Fruit fly (Drosophila melanogaster): ENCODE results near the gene mura.

mura gene

DNA sequence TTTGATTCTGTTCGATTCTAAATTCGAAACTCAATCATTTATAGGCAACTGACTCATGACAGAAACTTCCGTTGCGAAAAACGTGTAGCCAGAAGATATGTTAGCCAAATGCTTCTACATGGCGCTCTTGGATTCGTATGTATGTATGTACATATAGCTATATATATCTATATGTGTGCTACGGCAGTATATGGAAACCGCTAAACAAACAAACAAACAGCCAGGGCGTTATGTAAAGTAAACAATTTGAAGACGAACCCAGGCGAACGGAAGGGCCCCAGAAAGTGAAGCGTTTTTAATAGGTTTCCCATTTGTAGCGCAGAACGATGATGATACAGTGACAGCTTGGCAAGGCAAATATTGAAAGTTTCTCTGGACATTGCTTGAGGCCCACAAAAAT lies 21.7 kb downstream of the mura start (continued):
- TF ChIP-seq CG4360 (GFP tag; IDR thresholded peaks at IDR 0.05) (no peak), CG16779 (GFP tag; IDR thresholded peaks at IDR 0.05) (no peak), unpg (GFP tag; optimal IDR thresholded peaks at IDR 0.05) (no peak), ken (GFP tag; IDR thresholded peaks at IDR 0.05) (no peak), CTCF (GFP tag; optimal IDR thresholded peaks at IDR 0.05) (no peak), H15 (GFP tag; IDR thresholded peaks at IDR 0.05) (no peak), ATbp (GFP tag; optimal IDR thresholded peaks at IDR 0.05) (peak; percentile 32), CG3281 (GFP tag; optimal IDR thresholded peaks at IDR 0.05) (peak; percentile 7), Fer1 (GFP tag; optimal IDR thresholded peaks at IDR 0.05) (no peak), slbo (GFP tag; IDR thresholded peaks at IDR 0.05) (no peak), CG14965 (GFP tag; optimal IDR thresholded peaks at IDR 0.05; ENCODE audit: borderline replicate concordance) (no peak), tin (GFP tag; optimal IDR thresholded peaks at IDR 0.05) (no peak), sqz (GFP tag; optimal IDR thresholded peaks at IDR 0.05) (no peak), hkb (optimal IDR thresholded peaks at IDR 0.05) (no peak), hkb (GFP tag; IDR thresholded peaks at IDR 0.05) (no peak), NC2β (GFP tag; optimal IDR thresholded peaks at IDR 0.05) (no peak), CG12219 (GFP tag; optimal IDR thresholded peaks at IDR 0.05) (peak; percentile 12), dimm (GFP tag; IDR thresholded peaks at IDR 0.05) (no peak), CG12744 (GFP tag; optimal IDR thresholded peaks at IDR 0.05) (no peak), HLH3B (GFP tag; IDR thresholded peaks at IDR 0.05) (no peak), CG17186 (GFP tag; optimal IDR thresholded peaks at IDR 0.05) (no peak), gcm2 (GFP tag; optimal IDR thresholded peaks at IDR 0.05) (no peak), CG11695 (GFP tag; IDR thresholded peaks at IDR 0.05) (no peak), CG6175 (GFP tag; IDR thresholded peaks at IDR 0.05) (no peak), Ets65A (GFP tag) (peak; percentile 80), Tbp (GFP tag; optimal IDR thresholded peaks at IDR 0.05) (no peak), Med (GFP tag) (peak; percentile 74), her (GFP tag; optimal IDR thresholded peaks at IDR 0.05) (no peak), Dp (GFP tag; optimal IDR thresholded peaks at IDR 0.05) (no peak), Scr (GFP tag; IDR thresholded peaks at IDR 0.05; ENCODE audit: partially characterized antibody) (no peak), odd (GFP tag; optimal IDR thresholded peaks at IDR 0.05) (no peak), kni (GFP tag; optimal IDR thresholded peaks at IDR 0.05) (peak; percentile 26), CG13287 (GFP tag; IDR thresholded peaks at IDR 0.05; ENCODE audit: partially characterized antibody) (no peak), Aef1 (GFP tag; IDR thresholded peaks at IDR 0.05) (no peak), Jarid2 (GFP tag; optimal IDR thresholded peaks at IDR 0.05) (no peak), cad (GFP tag; optimal IDR thresholded peaks at IDR 0.05) (no peak), dati (GFP tag; IDR thresholded peaks at IDR 0.05) (no peak), prd (optimal IDR thresholded peaks at IDR 0.05) (no peak), prd (GFP tag; IDR thresholded peaks at IDR 0.05) (no peak), run (tag; optimal IDR thresholded peaks at IDR 0.05) (peak; percentile 34), ttk (GFP tag; IDR thresholded peaks at IDR 0.05) (no peak), CG30020 (tag; optimal IDR thresholded peaks at IDR 0.05) (no peak), CG10267 (tag; optimal IDR thresholded peaks at IDR 0.05) (no peak), salm (tag; optimal IDR thresholded peaks at IDR 0.05) (no peak), CG8089 (GFP tag; optimal IDR thresholded peaks at IDR 0.05) (no peak), btn (GFP tag; optimal IDR thresholded peaks at IDR 0.05) (no peak), Lhr (GFP tag; optimal IDR thresholded peaks at IDR 0.05) (no peak), CG2116 (GFP tag; optimal IDR thresholded peaks at IDR 0.05) (no peak), CG3838 (GFP tag; optimal IDR thresholded peaks at IDR 0.05) (no peak), D (optimal IDR thresholded peaks at IDR 0.05) (no peak), D (GFP tag; optimal IDR thresholded peaks at IDR 0.05) (no peak), sug (tag; optimal IDR thresholded peaks at IDR 0.05) (peak; percentile 5), CG12104 (GFP tag; optimal IDR thresholded peaks at IDR 0.05) (no peak), zen (tag; optimal IDR thresholded peaks at IDR 0.05) (no peak), Hey (tag; optimal IDR thresholded peaks at IDR 0.05) (no peak)
